Worm (Caenorhabditis elegans) whole organism, early embryonic: Measurements from ENCODE around the gene srg-59.

Source experiments
- ama-1 ChIP-seq: fragments of 150-350 bp; optimal IDR thresholded peaks from 2 replicates; lab custom pipeline; 2014
- hmg-4 ChIP-seq: fragments of 200-800 bp; sonication (Bioruptor generic); optimal IDR thresholded peaks from 2 replicates; lab custom pipeline; 2018; ENCODE audit warnings: mild to moderate bottlenecking, missing genetic modification characterization, missing compliant biosample characterization

ce11 chrV:2722555-2722954, 2.6 kb downstream of the srg-59 start, which contains the start of gene srg-60:
- TF ChIP-seq ama-1 = no peak
- TF ChIP-seq hmg-4 = no peak
